Worm (Caenorhabditis elegans): Measurements from ENCODE around the gene C17B7.4.

- TF ChIP-seq T26A5.8 (tag; optimal IDR thresholded peaks at IDR 0.05): no peak
- no peak for TF ChIP-seq lin-35 (GFP tag; optimal IDR thresholded peaks at IDR 0.05)
Observed at ce11 chrV:3376973-3377372, 37.9 kb downstream of the C17B7.4 start, which contains the start of gene srbc-2.

All from whole organism, young adult.